Worm (Caenorhabditis elegans): ENCODE results near the gene xrn-1.

ce11 chrII:14138849-14139419 is 70.2 kb downstream of the xrn-1 start:
- TF ChIP-seq hmg-4 (GFP tag; optimal IDR thresholded peaks at IDR 0.05) = no peak
- TF ChIP-seq ama-1 (optimal IDR thresholded peaks at IDR 0.05) = no peak
- TF ChIP-seq tra-4 (tag; optimal IDR thresholded peaks at IDR 0.05) = no peak
- no peak for TF ChIP-seq flt-1 (GFP tag; IDR thresholded peaks at IDR 0.05)
- TF ChIP-seq F13C5.2 (tag; optimal IDR thresholded peaks at IDR 0.05) = no peak
- TF ChIP-seq hmbx-1 (tag; optimal IDR thresholded peaks at IDR 0.05) = no peak
- TF ChIP-seq scrt-1 (GFP tag; IDR thresholded peaks at IDR 0.05) = no peak
